Fruit fly (Drosophila melanogaster): ENCODE measurements around the gene fln.

Gene fln

dm6 chr3L:19991120-19991519 is at the start of gene fln:
Gene fln, minus strand, starts transcription at chr3L:19991220.
- TF ChIP-seq CG8478 (optimal IDR thresholded peaks at IDR 0.05) (no peak), CTCF (optimal IDR thresholded peaks at IDR 0.05) (no peak)

DNA sequence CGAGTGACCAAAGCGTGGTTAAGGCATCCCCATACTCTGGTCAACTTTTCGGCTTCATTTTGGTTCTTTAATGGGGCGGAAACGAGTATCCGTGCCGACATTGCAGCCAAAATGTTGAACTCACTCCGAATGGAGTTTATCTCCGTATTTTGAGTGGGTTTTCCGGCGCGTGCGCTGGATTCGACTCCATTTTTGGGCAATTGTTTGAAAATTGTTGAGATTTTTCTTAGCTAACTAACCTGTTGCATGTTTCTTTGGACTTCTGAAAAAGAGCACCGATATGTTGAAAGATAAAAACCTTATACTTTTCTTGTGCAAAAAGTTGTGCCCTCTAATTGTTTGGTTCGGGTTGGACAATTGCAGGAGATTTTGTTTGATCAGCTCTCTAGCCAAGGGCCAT is 45.6 kb upstream of the fln start:
- no peak for TF ChIP-seq CTCF (optimal IDR thresholded peaks at IDR 0.05)
- TF ChIP-seq CG8478 (optimal IDR thresholded peaks at IDR 0.05): no peak

- TF ChIP-seq CG8478 (optimal IDR thresholded peaks at IDR 0.05): no peak
- no peak for TF ChIP-seq CTCF (optimal IDR thresholded peaks at IDR 0.05)
Measured at dm6 chr3L:20028753-20029152, 37.7 kb upstream of the fln start, which contains the start of gene Lamtor1. Gene Lamtor1, minus strand, starts transcription at chr3L:20029020.

- TF ChIP-seq CTCF (optimal IDR thresholded peaks at IDR 0.05) (no peak), CG8478 (optimal IDR thresholded peaks at IDR 0.05) (no peak)
Measured at dm6 chr3L:20027735-20028134, 36.7 kb upstream of the fln start, which contains the start of gene CG14183. Gene CG14183, minus strand, starts transcription at chr3L:20027835.

- TF ChIP-seq CTCF (optimal IDR thresholded peaks at IDR 0.05) (peak; percentile 20 to 27), CG8478 (optimal IDR thresholded peaks at IDR 0.05) (no peak)
Measured at dm6 chr3L:20006269-20007265, 15.5 kb upstream of the fln start.

DNA sequence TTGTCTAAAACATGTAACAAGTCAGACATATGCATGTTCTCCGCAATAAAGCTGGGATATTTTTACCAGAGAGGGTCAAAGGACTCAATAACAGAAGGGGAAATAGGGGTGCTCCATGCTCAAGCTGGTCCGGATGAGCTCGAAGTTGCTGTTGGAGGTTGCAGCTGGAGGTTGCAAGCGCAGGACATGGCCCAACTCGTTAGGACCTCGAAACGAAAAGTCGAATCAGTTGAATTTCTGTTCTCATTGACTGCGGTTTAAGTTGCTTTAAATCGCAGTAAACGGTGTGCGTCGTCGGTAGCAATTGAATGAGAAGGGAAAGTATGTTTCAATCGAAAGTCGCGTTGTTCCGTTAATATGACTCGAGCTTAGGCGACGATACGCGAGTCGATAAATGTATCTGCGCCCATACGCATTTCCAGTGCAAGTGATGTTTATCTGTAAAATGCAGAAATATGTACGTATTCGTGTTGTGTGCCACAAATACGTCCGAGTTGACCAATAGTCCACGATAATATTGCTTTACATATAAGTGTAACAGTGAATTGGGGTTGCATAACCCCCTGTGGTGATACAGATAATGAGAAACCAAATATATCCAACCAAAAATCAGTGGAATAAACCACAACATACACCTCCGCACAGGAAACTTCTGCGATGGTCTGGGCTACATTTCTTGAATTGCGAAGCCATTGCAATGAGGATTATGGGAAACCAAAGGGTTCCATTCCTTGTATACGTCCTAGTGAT is 14.2 kb upstream of the fln start, which contains the start of gene kug:
TSS of gene kug (plus strand) at position 269 of the 750 bp plus-strand sequence.
- TF ChIP-seq CTCF (optimal IDR thresholded peaks at IDR 0.05) (peak in 1 of 2 experiments; percentile 40), CG8478 (optimal IDR thresholded peaks at IDR 0.05) (no peak)

DNA sequence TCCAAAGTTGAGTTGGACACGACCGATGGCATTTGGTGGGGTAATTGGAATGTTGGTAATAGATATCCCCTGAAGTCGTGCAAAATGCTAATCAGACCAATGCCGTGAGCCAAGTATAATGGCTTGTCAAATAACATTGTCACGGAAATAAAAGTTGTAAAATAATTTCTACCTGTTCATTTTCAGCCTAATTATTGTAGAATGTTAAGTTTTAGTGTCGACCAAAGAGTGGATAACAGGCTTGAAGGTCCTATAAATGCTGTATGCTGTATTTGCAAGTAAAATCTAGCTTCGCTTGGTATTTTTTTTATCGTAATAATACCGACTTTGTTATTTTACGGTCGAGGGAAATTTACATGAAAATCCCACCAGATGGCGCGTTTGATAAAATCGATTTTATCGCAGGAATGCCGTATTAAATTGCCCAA is 13.4 kb upstream of the fln start:
- TF ChIP-seq CTCF (optimal IDR thresholded peaks at IDR 0.05) (peak; percentile 86 to 88), CG8478 (optimal IDR thresholded peaks at IDR 0.05) (no peak)

- TF ChIP-seq CTCF (optimal IDR thresholded peaks at IDR 0.05): no peak
- TF ChIP-seq CG8478 (optimal IDR thresholded peaks at IDR 0.05): no peak
Measured at dm6 chr3L:20003235-20003493, 12.1 kb upstream of the fln start.

- TF ChIP-seq CTCF (optimal IDR thresholded peaks at IDR 0.05) (no peak), CG8478 (optimal IDR thresholded peaks at IDR 0.05) (no peak)
Measured at dm6 chr3L:20002482-20003234, 11.6 kb upstream of the fln start, which contains the start of gene CG7668. Gene CG7668, plus strand, starts transcription at chr3L:20002736.

DNA sequence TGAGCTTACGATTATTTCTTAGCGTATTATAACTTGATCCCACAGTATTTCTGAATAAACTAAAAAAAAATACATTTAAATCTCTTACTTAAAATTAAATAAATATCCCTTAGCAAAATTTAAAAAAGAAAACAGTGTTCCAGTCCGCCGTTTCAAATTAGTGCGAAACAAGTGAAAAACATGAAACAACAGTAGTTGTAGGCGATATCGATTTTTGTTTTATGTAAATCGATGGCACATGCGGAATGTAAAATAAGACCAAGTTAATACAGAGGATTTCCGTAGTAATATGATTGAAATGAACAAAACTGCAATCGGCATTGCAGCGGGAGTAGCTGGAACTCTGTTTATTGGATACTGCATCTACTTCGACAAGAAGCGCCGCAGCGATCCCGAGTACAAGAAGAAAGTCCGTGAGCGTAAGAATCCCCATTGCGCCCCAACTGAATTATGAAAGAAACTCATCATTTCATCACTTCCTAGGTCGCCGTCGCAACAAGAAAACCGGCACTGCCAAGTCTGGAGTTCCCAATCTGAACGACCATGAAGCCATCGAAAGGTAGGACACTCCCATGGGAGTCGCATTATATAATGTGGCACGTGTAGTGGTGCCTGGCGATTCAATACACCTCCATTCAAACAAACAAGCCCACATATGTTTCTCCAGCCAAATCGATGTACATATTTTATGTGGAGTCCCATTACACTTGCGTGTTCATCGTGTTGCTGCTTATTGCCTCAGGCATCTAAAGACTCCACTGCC is 10.0 kb upstream of the fln start:
- TF ChIP-seq CG8478 (optimal IDR thresholded peaks at IDR 0.05) (no peak), CTCF (optimal IDR thresholded peaks at IDR 0.05) (peak in 1 of 2 experiments; percentile 41)

DNA sequence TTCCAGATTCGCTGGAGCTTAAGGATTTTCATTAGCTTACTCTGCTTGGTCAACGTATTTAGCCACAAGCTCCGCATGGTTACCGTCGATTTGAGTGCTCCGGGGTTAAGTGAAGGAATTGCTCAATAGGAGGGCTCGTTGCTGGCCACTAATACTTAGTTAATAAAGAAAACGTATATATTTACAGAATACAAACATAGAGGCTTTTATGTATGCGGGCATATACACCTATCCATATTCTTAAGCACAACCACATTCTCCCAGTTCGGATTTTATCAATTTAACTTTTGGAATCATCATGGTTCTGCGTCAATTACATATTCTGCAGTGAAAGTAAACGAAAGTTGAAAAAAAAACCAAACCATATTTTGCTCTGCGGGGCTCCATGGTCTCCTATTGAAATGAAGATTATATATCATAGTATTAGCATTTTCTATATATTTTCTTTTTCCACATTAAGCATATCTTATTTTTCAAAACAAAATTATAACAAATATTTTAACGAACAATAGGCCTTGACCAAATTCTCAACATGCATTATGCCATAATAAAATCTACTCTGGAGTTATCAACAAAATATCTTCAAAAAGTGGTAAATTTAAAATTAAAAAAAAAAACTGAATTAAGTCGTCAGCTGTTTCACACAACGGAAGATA is 9.2 kb upstream of the fln start, which contains the start of the genes Tom20 and Gabat:
TSS of gene Tom20 (plus strand) at position 564 of the 656 bp plus-strand sequence.
TSS of gene Gabat (minus strand) at position 606 of the 656 bp plus-strand sequence.
- TF ChIP-seq CG8478 (optimal IDR thresholded peaks at IDR 0.05): no peak
- no peak for TF ChIP-seq CTCF (optimal IDR thresholded peaks at IDR 0.05)

dm6 chr3L:19994015-19994414 is 3.0 kb upstream of the fln start:
- TF ChIP-seq CG8478 (optimal IDR thresholded peaks at IDR 0.05) (no peak), CTCF (optimal IDR thresholded peaks at IDR 0.05) (no peak)

dm6 chr3L:19991714-19992231 is 753 bp upstream of the fln start, which contains the start of the genes CG7646 and Nca:
Gene CG7646, plus strand, starts transcription at chr3L:19991887.
Gene Nca, plus strand, starts transcription at chr3L:19991887.
- TF ChIP-seq CTCF (optimal IDR thresholded peaks at IDR 0.05) (no peak), CG8478 (optimal IDR thresholded peaks at IDR 0.05) (no peak)

All from S2 (cell line).